Worm (Caenorhabditis elegans) whole organism, L4/young adult: ENCODE measurements around the gene C18H9.1.

ENCODE experiments used
- W03F9.2 ChIP-seq: fragments of 150-350 bp; optimal IDR thresholded peaks from 2 replicates; lab custom pipeline; 2014; ENCODE audit warnings: missing biosample characterization, missing genetic modification characterization
- dao-5 ChIP-seq: sonication (generic microtip); optimal IDR thresholded peaks from 2 replicates; lab custom pipeline; 2016; ENCODE audit warnings: missing genotype, missing genetic modification characterization, moderate library complexity, missing compliant biosample characterization
- him-1 ChIP-seq: sonication (generic microtip); optimal IDR thresholded peaks from 2 replicates; lab custom pipeline; 2016; ENCODE audit warnings: missing genotype, missing genetic modification reagents, missing genetic modification characterization, missing compliant biosample characterization

The C18H9.1 gene

DNA sequence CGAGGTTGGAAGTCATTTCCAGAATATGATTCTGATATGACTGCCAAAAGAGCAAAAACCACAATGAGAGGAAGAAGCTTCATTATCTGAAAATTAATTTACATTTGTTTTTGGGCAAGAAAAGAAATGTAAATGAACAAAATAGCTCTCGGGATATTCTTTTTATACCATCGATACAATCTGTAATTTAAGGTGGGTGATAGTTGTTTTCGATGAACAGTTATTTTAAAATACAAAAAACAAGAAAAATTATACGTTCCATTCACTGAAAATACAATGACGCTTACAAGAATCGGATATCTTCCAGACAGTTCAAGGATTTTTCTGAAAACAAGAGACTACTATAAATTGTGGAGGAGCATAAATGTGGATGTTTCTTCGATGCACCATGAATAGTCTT, 45.8 kb downstream of the C18H9.1 start, which contains the start of gene ins-15:
Gene ins-15, minus strand, starts transcription at position 101 of the 400 bp plus-strand sequence.
- TF ChIP-seq him-1 (tag; lab: Kevin White, UChicago) (no peak), W03F9.2 (tag; lab: Kevin White, UChicago) (no peak), dao-5 (no peak)

DNA sequence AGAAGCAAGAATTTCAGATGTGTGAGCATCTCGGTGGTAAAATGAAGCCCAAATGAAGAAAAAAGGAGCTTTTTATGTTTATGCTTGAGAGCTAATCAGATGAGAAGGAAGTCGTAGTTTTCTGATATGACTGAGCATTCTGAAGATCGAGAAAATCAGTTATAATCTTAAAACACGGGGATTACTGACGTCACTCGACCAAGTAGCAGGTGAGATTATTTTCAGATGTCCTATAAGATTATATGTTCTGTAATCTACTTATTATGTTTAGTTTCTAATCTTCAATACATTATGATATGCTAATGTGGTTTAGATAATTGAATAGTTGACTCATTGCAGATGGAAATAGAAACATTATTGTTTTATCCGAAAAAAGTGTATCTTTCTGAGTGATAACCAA, 46.9 kb downstream of the C18H9.1 start, which contains the start of gene ins-14:
Gene ins-14, minus strand, starts transcription at position 32 of the 400 bp plus-strand sequence.
- TF ChIP-seq him-1 (tag; lab: Kevin White, UChicago) (no peak), dao-5 (no peak), W03F9.2 (tag; lab: Kevin White, UChicago) (no peak)

DNA sequence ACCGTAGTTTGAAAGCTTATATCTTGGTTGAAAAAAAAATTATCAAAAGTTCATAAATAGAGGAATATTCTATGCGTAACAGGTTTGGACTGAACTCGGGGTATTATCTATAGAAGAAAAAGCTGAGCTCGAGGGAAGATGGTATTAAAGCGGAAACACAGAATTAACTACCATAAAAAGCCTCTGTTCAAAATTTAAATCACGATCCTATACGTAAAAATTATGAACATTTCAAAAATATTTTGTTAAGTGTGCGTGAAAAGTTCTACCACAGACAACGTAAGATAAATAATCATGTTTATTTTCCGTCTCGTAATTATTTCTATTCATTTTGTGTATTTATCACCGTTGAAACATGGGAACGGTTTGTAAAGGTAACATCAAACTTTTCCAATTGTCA, 47.5 kb downstream of the C18H9.1 start, which contains the start of gene F41G3.5:
Gene F41G3.5, plus strand, starts transcription at position 301 of the 400 bp plus-strand sequence.
- TF ChIP-seq him-1 (tag; lab: Kevin White, UChicago) (no peak), dao-5 (no peak), W03F9.2 (tag; lab: Kevin White, UChicago) (no peak)

DNA sequence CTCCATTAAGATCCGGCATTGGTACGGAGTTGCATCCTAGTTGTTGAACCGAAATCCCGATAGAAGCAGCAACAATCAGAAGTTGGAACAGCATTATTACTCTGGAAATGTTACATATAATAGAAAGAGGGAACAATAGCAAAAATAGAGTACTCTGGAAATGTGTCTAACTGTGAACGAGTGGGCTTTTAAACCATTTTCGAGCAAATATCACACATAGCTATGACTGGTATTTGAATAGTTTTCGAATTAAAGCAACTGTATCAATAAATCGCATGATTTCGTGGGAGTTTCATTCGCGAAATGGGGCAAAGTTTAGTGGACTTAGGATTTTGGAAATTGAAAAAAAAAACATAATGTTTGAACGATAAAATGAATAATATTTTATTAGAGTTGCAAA, 50.5 kb downstream of the C18H9.1 start, which contains the start of gene F41G3.10:
Gene F41G3.10, minus strand, starts transcription at position 101 of the 400 bp plus-strand sequence.
- TF ChIP-seq W03F9.2 (tag; lab: Kevin White, UChicago) (no peak), dao-5 (no peak), him-1 (tag; lab: Kevin White, UChicago) (no peak)
